Worm (Caenorhabditis elegans) whole organism, young adult: ENCODE results near the gene Y50D7A.1.
"Not testable (repeated sequence)": the region's sequence is repeated elsewhere in the genome, so short reads cannot be mapped to it uniquely, and the experiment has no call there.

Source experiments
- aptf-2 ChIP-seq: fragments of 200-800 bp; sonication (Bioruptor generic); conservative IDR thresholded peaks from 2 replicates; pipeline ENCODE4 v1.3.6; 2022; ENCODE audit warnings: missing genetic modification reagents, missing genetic modification characterization, missing compliant biosample characterization
- lin-40 ChIP-seq: sonication (generic microtip); optimal IDR thresholded peaks from 2 replicates; lab custom pipeline; 2016; ENCODE audit warnings: missing genetic modification characterization, mild to moderate bottlenecking, missing compliant biosample characterization, missing genotype, missing genetic modification reagents
- lin-54 ChIP-seq: fragments of 200-800 bp; sonication (Bioruptor generic); optimal IDR thresholded peaks from 2 replicates; lab custom pipeline; 2018; ENCODE audit warnings: mild to moderate bottlenecking, missing genetic modification characterization, missing compliant biosample characterization
- nhr-80 ChIP-seq: sonication (generic microtip); optimal IDR thresholded peaks from 2 replicates; lab custom pipeline; 2016; ENCODE audit warnings: missing genetic modification characterization, missing compliant biosample characterization
- snpc-1.1 ChIP-seq: sonication (generic microtip); optimal IDR thresholded peaks from 2 replicates; lab custom pipeline; 2017; ENCODE audit warnings: missing genetic modification characterization, mild to moderate bottlenecking, missing compliant biosample characterization, antibody characterized with exemption, moderate library complexity, missing genotype, missing genetic modification reagents; ENCODE audit not compliant: insufficient read depth
- tlf-1 ChIP-seq: fragments of 200-800 bp; sonication (Bioruptor generic); optimal IDR thresholded peaks from 2 replicates; lab custom pipeline; 2018; ENCODE audit warnings: mild to moderate bottlenecking, missing genetic modification characterization, missing compliant biosample characterization

DNA sequence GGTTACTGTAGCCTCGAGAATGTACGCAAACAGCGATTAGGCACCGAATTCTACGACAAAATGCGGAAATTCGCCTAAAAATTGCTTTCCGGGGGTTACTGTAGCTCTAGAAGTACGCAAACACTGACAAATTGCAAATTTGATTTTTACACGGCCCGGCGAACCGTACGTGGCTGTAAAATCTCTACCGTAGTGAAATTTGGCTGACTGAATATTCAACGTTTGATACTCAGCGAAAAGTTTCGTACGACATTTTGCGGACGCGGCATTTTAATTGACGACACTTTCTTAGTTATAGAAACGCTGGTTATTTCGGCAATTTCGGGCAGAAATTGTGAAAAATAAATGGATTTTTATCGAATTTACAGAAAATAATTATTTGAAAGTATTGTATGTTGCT is 22.9 kb upstream of the Y50D7A.1 start:
- TF ChIP-seq aptf-2 (GFP tag; lab: Robert Waterston, UW); tlf-1 (GFP tag; lab: Kevin White, UChicago); lin-54 (GFP tag; lab: Kevin White, UChicago); nhr-80; snpc-1.1 (tag; lab: Kevin White, UChicago); lin-40 (tag; lab: Kevin White, UChicago): not testable (repeated sequence)
